Fruit fly (Drosophila melanogaster): ENCODE data around the gene YL-1.
A peak's percentile ranks its signal among the peaks of the same experiment; 100 is the strongest.

The YL-1 gene

DNA sequence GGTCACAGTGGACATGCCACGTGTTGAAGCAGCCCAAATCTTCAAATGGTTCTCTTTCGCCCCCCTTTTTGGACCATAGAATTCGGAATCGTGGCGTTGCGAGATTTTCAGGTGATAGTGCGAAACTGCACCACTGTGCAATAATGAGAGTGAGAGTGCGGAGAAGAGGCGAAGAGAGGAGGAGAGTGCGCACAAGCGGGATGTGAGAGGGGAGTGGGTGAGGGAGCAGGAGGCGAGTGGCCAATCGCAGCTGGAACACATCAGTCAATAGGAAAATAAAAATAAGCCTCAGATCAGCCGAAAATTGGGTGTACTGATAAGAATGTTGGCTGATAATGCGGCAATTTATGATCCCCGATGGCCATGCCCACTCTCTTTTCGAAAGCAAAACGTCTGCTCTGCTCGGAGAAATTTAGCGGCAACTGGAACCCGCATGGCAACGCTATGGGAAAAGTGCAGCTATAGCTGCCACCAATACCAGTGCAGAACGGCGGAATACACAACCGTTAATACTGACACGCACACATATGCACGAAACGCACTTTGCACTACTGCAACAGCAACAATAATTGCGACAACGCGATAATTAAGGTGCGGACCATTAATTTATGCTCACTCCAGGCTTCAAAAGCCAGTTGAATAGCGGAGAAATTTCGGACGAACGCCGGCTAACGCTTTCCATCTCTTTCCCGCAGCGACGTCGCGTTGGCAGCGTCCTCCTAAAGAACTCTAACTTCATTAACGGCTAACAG is 2.8 kb upstream of the YL-1 start (continued):
- TF ChIP-seq oc (tag; optimal IDR thresholded peaks at IDR 0.05): peak; percentile 52
- TF ChIP-seq slp2 (GFP tag; optimal IDR thresholded peaks at IDR 0.05): no peak
- TF ChIP-seq Mrtf (GFP tag; IDR thresholded peaks at IDR 0.05): no peak
- no peak for TF ChIP-seq luna (GFP tag; optimal IDR thresholded peaks at IDR 0.05)
- peak; percentile 29 for TF ChIP-seq CG17186 (GFP tag; optimal IDR thresholded peaks at IDR 0.05)
- TF ChIP-seq Oaz (GFP tag; IDR thresholded peaks at IDR 0.05): no peak
- TF ChIP-seq CG8281 (tag; optimal IDR thresholded peaks at IDR 0.05): no peak
- TF ChIP-seq PHDP (tag; optimal IDR thresholded peaks at IDR 0.05): no peak
- TF ChIP-seq lab (GFP tag; optimal IDR thresholded peaks at IDR 0.05): no peak
- TF ChIP-seq CG17829 (tag; optimal IDR thresholded peaks at IDR 0.05): no peak
- no peak for TF ChIP-seq CG1647 (GFP tag; optimal IDR thresholded peaks at IDR 0.05)
- no peak for TF ChIP-seq sens-2 (GFP tag; IDR thresholded peaks at IDR 0.05)
- peak; percentile 47; the same call in 1 of the 3 replicates for TF ChIP-seq hb (GFP tag; IDR thresholded peaks at IDR 0.05; ENCODE audit: partially characterized antibody)
- no peak for TF ChIP-seq Ets65A (GFP tag)
- peak; percentile 54 for TF ChIP-seq gcm (GFP tag; optimal IDR thresholded peaks at IDR 0.05)
- no peak for TF ChIP-seq Stat92E (GFP tag; optimal IDR thresholded peaks at IDR 0.05)
- TF ChIP-seq CG13775 (GFP tag; optimal IDR thresholded peaks at IDR 0.05): no peak
- TF ChIP-seq kay (GFP tag; optimal IDR thresholded peaks at IDR 0.05): no peak
- TF ChIP-seq CG14860 (GFP tag; IDR thresholded peaks at IDR 0.05; ENCODE audit: partially characterized antibody): peak; percentile 32; the same call in 1 of the 3 replicates
- no peak for TF ChIP-seq bbx (GFP tag; IDR thresholded peaks at IDR 0.05; ENCODE audit: partially characterized antibody)
- TF ChIP-seq pnt (GFP tag; optimal IDR thresholded peaks at IDR 0.05): no peak
- TF ChIP-seq CG16863 (GFP tag; optimal IDR thresholded peaks at IDR 0.05): no peak
- peak; percentile 63 for TF ChIP-seq CG9727 (GFP tag; optimal IDR thresholded peaks at IDR 0.05)
- no peak for TF ChIP-seq esg (GFP tag; conservative IDR thresholded peaks at IDR 0.05)
- no peak for TF ChIP-seq fd3F (GFP tag; optimal IDR thresholded peaks at IDR 0.05)
- TF ChIP-seq Ssrp (tag; optimal IDR thresholded peaks at IDR 0.05): no peak
- TF ChIP-seq lola (GFP tag; optimal IDR thresholded peaks at IDR 0.05): no peak
- no peak for TF ChIP-seq nmo (GFP tag; optimal IDR thresholded peaks at IDR 0.05)
- TF ChIP-seq ci (GFP tag; IDR thresholded peaks at IDR 0.05): 0 out of 3 replicates have a peak, but pooled peaks have one; percentile 54
- TF ChIP-seq CG6765 (GFP tag; optimal IDR thresholded peaks at IDR 0.05): no peak
- TF ChIP-seq CG9817 (tag; optimal IDR thresholded peaks at IDR 0.05): no peak
- TF ChIP-seq Hmr (GFP tag; optimal IDR thresholded peaks at IDR 0.05): no peak
- peak; percentile 57 for TF ChIP-seq Adf1 (GFP tag; IDR thresholded peaks at IDR 0.05)
- no peak for TF ChIP-seq Camta (GFP tag; optimal IDR thresholded peaks at IDR 0.05)
- no peak for TF ChIP-seq lbe (GFP tag; optimal IDR thresholded peaks at IDR 0.05)
- no peak for TF ChIP-seq CG30020 (tag; optimal IDR thresholded peaks at IDR 0.05)
- no peak for TF ChIP-seq croc (GFP tag; conservative IDR thresholded peaks at IDR 0.05)
- no peak for TF ChIP-seq Bteb2 (GFP tag; optimal IDR thresholded peaks at IDR 0.05)
- TF ChIP-seq pzg (GFP tag; optimal IDR thresholded peaks at IDR 0.05): peak; percentile 1
- TF ChIP-seq bigmax (GFP tag; optimal IDR thresholded peaks at IDR 0.05): no peak
- TF ChIP-seq CG15601 (tag; optimal IDR thresholded peaks at IDR 0.05): no peak
- TF ChIP-seq Hey (tag; optimal IDR thresholded peaks at IDR 0.05): no peak
- TF ChIP-seq CG7963 (GFP tag; IDR thresholded peaks at IDR 0.05; ENCODE audit: partially characterized antibody): 0 out of 3 replicates have a peak, but pooled peaks have one; percentile 9
- TF ChIP-seq tna (GFP tag; IDR thresholded peaks at IDR 0.05; ENCODE audit: partially characterized antibody): 0 out of 2 replicates have a peak, but pooled peaks have one; percentile 9
- no peak for TF ChIP-seq CG15073 (GFP tag; optimal IDR thresholded peaks at IDR 0.05)
- TF ChIP-seq CG12659 (GFP tag; optimal IDR thresholded peaks at IDR 0.05): peak; percentile 29
- TF ChIP-seq CG17361 (GFP tag; IDR thresholded peaks at IDR 0.05): 0 out of 3 replicates have a peak, but pooled peaks have one; percentile 9
- TF ChIP-seq Optix (GFP tag; IDR thresholded peaks at IDR 0.05): no peak; the same call in 2 of the 3 replicates
